Worm (Caenorhabditis elegans) whole organism, L2 larva: ENCODE measurements around the gene srx-2.

Source experiments
- crh-2 ChIP-seq: sonication (generic microtip); optimal IDR thresholded peaks from 2 replicates; lab custom pipeline; 2017; ENCODE audit warnings: missing biosample characterization, missing genetic modification characterization
- egl-27 ChIP-seq: sonication (generic microtip); optimal IDR thresholded peaks from 3 replicates; lab custom pipeline; 2017; ENCODE audit warnings: missing biosample characterization, missing genetic modification reagents, missing genetic modification characterization
- lin-39 ChIP-seq: fragments of 150-350 bp; optimal IDR thresholded peaks from 2 replicates; lab custom pipeline; 2014; ENCODE audit warnings: missing biosample characterization, missing genetic modification reagents, missing genetic modification characterization
- mdl-1 ChIP-seq, 2 experiments: fragments of 150-350 bp in 1 of 2; sonication (generic microtip) in 1 of 2; optimal IDR thresholded peaks; 2 replicates each; lab custom pipeline; 2017; ENCODE audit warnings: missing biosample characterization in 2 of 2, missing genetic modification characterization in 2 of 2
- nhr-77 ChIP-seq: fragments of 150-350 bp; optimal IDR thresholded peaks from 2 replicates; lab custom pipeline; 2014; ENCODE audit warnings: missing biosample characterization, missing genetic modification characterization
- skn-1 ChIP-seq: sonication (generic microtip); optimal IDR thresholded peaks from 2 replicates; lab custom pipeline; 2017; ENCODE audit warnings: missing biosample characterization, missing genetic modification characterization
- unc-62 ChIP-seq: fragments of 150-350 bp; optimal IDR thresholded peaks from 2 replicates; lab custom pipeline; 2014; ENCODE audit warnings: missing biosample characterization, missing genetic modification reagents, missing genetic modification characterization

DNA sequence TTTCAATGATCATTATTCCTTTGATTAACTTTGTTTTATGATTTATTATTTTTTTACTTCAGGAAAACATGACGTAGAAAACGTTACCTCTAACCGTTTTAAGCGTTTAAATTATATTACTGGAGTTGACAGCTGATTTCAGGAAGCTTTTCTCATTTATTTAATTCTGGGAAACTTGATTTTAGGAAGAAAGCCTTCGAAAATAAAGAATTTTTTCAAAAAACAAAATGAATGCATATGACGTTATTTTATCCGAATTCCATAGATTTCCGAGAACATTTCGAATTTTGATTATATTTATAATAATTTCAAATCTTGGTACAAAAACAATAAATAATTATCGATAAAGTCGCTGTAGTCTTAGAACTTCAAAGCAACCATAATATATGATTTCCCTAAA is 40.0 kb downstream of the srx-2 start:
- TF ChIP-seq skn-1 (tag; lab: Kevin White, UChicago) (no peak), unc-62 (GFP tag; lab: Kevin White, UChicago) (no peak), mdl-1 (tag; optimal IDR thresholded peaks at IDR 0.05; lab: Kevin White, UChicago) (no peak), lin-39 (tag; lab: Kevin White, UChicago) (no peak), nhr-77 (tag; lab: Kevin White, UChicago) (no peak), crh-2 (tag; lab: Kevin White, UChicago) (no peak), egl-27 (no peak)
